Worm (Caenorhabditis elegans): Measurements from ENCODE around the gene F42A9.9.

- TF ChIP-seq lin-13 (tag; optimal IDR thresholded peaks at IDR 0.05) (no peak), pha-4 (tag; optimal IDR thresholded peaks at IDR 0.05) (no peak), mep-1 (tag; optimal IDR thresholded peaks at IDR 0.05) (no peak), unc-39 (tag; optimal IDR thresholded peaks at IDR 0.05) (no peak), bed-3 (GFP tag; optimal IDR thresholded peaks at IDR 0.05) (no peak)
Measured at ce11 chrIV:8673733-8674375, 35.2 kb upstream of the F42A9.9 start.
